Fruit fly (Drosophila melanogaster): Measurements from ENCODE around the gene betaNACtes1.

The betaNACtes1 gene

DNA sequence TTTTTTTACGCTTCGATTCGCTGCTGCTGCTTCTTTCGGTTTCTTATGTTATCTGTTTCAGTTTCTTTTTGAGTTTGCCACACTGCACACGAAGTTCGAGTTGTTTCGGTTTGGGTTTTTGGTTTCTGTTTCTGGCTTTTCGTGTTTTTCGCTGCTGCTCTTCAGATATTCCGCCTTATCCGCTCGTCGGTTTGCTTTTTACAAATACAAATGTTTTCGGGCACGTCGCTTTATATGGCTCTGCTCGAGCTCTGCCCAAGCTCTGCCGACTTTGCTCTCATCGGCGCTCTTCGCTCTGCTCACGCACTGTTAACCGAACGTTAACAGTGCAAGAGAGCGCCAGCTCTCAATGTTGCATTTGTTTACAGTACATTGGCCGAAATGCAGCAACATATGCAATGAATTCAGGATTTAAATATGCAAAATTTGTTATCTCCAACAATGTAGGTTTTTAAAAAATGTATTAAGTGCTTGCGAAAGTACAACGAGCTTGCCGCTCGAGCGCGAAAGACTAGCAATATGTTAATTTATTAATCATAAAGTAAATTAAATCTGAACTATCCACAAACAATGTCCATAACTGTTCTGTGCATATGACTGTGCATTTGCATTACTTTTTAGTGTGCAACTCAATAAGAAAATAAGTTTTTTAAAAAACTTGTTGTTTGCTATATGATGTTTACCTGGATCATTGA, 39.0 kb upstream of the betaNACtes1 start (continued):
- TF ChIP-seq odd (GFP tag; optimal IDR thresholded peaks at IDR 0.05): no peak
- TF ChIP-seq CG9437 (GFP tag; optimal IDR thresholded peaks at IDR 0.05): peak; percentile 7
- TF ChIP-seq Hr51 (GFP tag; optimal IDR thresholded peaks at IDR 0.05): peak in 1 of 2 experiments; percentile 21
- TF ChIP-seq grau (tag; optimal IDR thresholded peaks at IDR 0.05): peak; percentile 12
- TF ChIP-seq Trl (optimal IDR thresholded peaks at IDR 0.05): peak; percentile 76 to 88
- no peak for TF ChIP-seq Trl (GFP tag; optimal IDR thresholded peaks at IDR 0.05)
- peak; percentile 31; the same call in 1 of the 2 replicates for TF ChIP-seq Rfx (GFP tag; IDR thresholded peaks at IDR 0.05)
- peak; percentile 90 for TF ChIP-seq Adf1 (GFP tag; IDR thresholded peaks at IDR 0.05)
- TF ChIP-seq CG7987 (GFP tag; optimal IDR thresholded peaks at IDR 0.05): no peak
- TF ChIP-seq Vsx1 (GFP tag; optimal IDR thresholded peaks at IDR 0.05): no peak
- TF ChIP-seq HLH3B (GFP tag; IDR thresholded peaks at IDR 0.05): no peak
- no peak for TF ChIP-seq ranshi (GFP tag; IDR thresholded peaks at IDR 0.05)
- TF ChIP-seq Sox100B (GFP tag; optimal IDR thresholded peaks at IDR 0.05): peak; percentile 14
- TF ChIP-seq Meics (GFP tag; optimal IDR thresholded peaks at IDR 0.05): peak; percentile 3
- TF ChIP-seq chm (GFP tag; IDR thresholded peaks at IDR 0.05): peak; percentile 80
- peak; percentile 35 for TF ChIP-seq gem (tag; optimal IDR thresholded peaks at IDR 0.05)
- peak; percentile 24; the same call in 1 of the 2 replicates for TF ChIP-seq Bgb (GFP tag; IDR thresholded peaks at IDR 0.05; ENCODE audit: partially characterized antibody)
- no peak for TF ChIP-seq ind (GFP tag; optimal IDR thresholded peaks at IDR 0.05)
- no peak for TF ChIP-seq dysf (GFP tag; IDR thresholded peaks at IDR 0.05)
- no peak for TF ChIP-seq maf-S (GFP tag; optimal IDR thresholded peaks at IDR 0.05)
- peak; percentile 26 for TF ChIP-seq CG30403 (GFP tag; optimal IDR thresholded peaks at IDR 0.05)
- no peak for TF ChIP-seq B-H1 (GFP tag; IDR thresholded peaks at IDR 0.05)
- peak; percentile 81 for TF ChIP-seq Med (GFP tag)
- peak; percentile 15 for TF ChIP-seq NC2β (GFP tag; optimal IDR thresholded peaks at IDR 0.05)
- peak; percentile 23 for TF ChIP-seq CG3838 (GFP tag; optimal IDR thresholded peaks at IDR 0.05)
- TF ChIP-seq CG2199 (GFP tag; IDR thresholded peaks at IDR 0.05): peak; percentile 70; the same call in 2 of the 3 replicates
- TF ChIP-seq usp (GFP tag; optimal IDR thresholded peaks at IDR 0.05): no peak
- TF ChIP-seq crol (GFP tag; IDR thresholded peaks at IDR 0.05): no peak
- peak; percentile 2 for TF ChIP-seq NC2α (GFP tag; optimal IDR thresholded peaks at IDR 0.05)
- TF ChIP-seq ato (GFP tag; IDR thresholded peaks at IDR 0.05; ENCODE audit: partially characterized antibody): peak; percentile 9; the same call in 1 of the 2 replicates
- no peak for TF ChIP-seq pita (GFP tag; optimal IDR thresholded peaks at IDR 0.05)
- TF ChIP-seq CG7271 (tag; optimal IDR thresholded peaks at IDR 0.05): no peak
- TF ChIP-seq CG13287 (GFP tag; IDR thresholded peaks at IDR 0.05; ENCODE audit: partially characterized antibody): peak; percentile 46; the same call in 1 of the 2 replicates
- TF ChIP-seq CG33557 (GFP tag; optimal IDR thresholded peaks at IDR 0.05): no peak
- peak in 1 of 3 experiments; percentile 8 for TF ChIP-seq lola (GFP tag; optimal IDR thresholded peaks at IDR 0.05)
- 0 out of 2 replicates have a peak, but pooled peaks have one; percentile 10 for TF ChIP-seq CG31441 (GFP tag; IDR thresholded peaks at IDR 0.05)
- peak; percentile 9 for TF ChIP-seq CG2678 (tag; optimal IDR thresholded peaks at IDR 0.05)
- TF ChIP-seq CG17361 (GFP tag; IDR thresholded peaks at IDR 0.05): peak; percentile 57; the same call in 2 of the 3 replicates
- TF ChIP-seq bbx (GFP tag; IDR thresholded peaks at IDR 0.05; ENCODE audit: partially characterized antibody): peak; percentile 45; the same call in 1 of the 2 replicates
- peak; percentile 76 for TF ChIP-seq Deaf1 (tag; optimal IDR thresholded peaks at IDR 0.05)
- no peak for TF ChIP-seq zfh1 (GFP tag; IDR thresholded peaks at IDR 0.05)
- 0 out of 3 replicates have a peak, but pooled peaks have one; percentile 13 for TF ChIP-seq row (GFP tag; IDR thresholded peaks at IDR 0.05)
- 0 out of 3 replicates have a peak, but pooled peaks have one; percentile 34 for TF ChIP-seq so (GFP tag; IDR thresholded peaks at IDR 0.05)
- peak; percentile 68 for TF ChIP-seq CG3163 (GFP tag; optimal IDR thresholded peaks at IDR 0.05)
- TF ChIP-seq CrebB (tag; optimal IDR thresholded peaks at IDR 0.05): no peak
- no peak for TF ChIP-seq Pdp1 (GFP tag; optimal IDR thresholded peaks at IDR 0.05)
- TF ChIP-seq PHDP (tag; optimal IDR thresholded peaks at IDR 0.05): peak; percentile 1
- TF ChIP-seq tio (GFP tag; optimal IDR thresholded peaks at IDR 0.05): peak; percentile 6
- TF ChIP-seq CG18262 (tag; optimal IDR thresholded peaks at IDR 0.05): peak; percentile 44

Data from whole organism, embryonic.